Fruit fly (Drosophila melanogaster) whole organism, embryonic: ENCODE results near the gene bumpel.
A peak's percentile ranks its signal among the peaks of the same experiment; 100 is the strongest.

Experiments used
- CG11398 ChIP-seq: fragments of 200-800 bp; sonication (Bioruptor generic); optimal IDR thresholded peaks from 2 replicates; lab custom pipeline; 2016; ENCODE audit warnings: missing biosample characterization, missing genetic modification characterization
- CG11560 ChIP-seq: fragments of 200-800 bp; sonication (Bioruptor generic); IDR thresholded peaks from 3 replicates; pipeline ENCODE4 v1.3.6; 2022; ENCODE audit warnings: missing biosample characterization, missing genetic modification characterization
- CG12659 ChIP-seq: fragments of 200-800 bp; sonication (Bioruptor generic); optimal IDR thresholded peaks from 3 replicates; lab custom pipeline; 2017; ENCODE audit warnings: mild to moderate bottlenecking, missing biosample characterization, missing genetic modification reagents, missing genetic modification characterization
- CG13296 ChIP-seq: fragments of 200-800 bp; sonication (Bioruptor generic); optimal IDR thresholded peaks from 3 replicates; lab custom pipeline; 2018; ENCODE audit warnings: missing biosample characterization, mild to moderate bottlenecking, missing genetic modification characterization
- CG13894 ChIP-seq: fragments of 200-800 bp; sonication (Bioruptor generic); optimal IDR thresholded peaks from 3 replicates; lab custom pipeline; 2018; ENCODE audit warnings: missing biosample characterization, mild to moderate bottlenecking, missing genetic modification characterization, moderate library complexity
- CG14965 ChIP-seq: fragments of 200-800 bp; sonication (Bioruptor generic); optimal IDR thresholded peaks from 2 replicates; lab custom pipeline; 2016; ENCODE audit warnings: missing biosample characterization, missing genetic modification characterization, borderline replicate concordance
- CG17186 ChIP-seq: fragments of 200-800 bp; sonication (Bioruptor generic); optimal IDR thresholded peaks from 3 replicates; lab custom pipeline; 2017; ENCODE audit warnings: missing biosample characterization, missing genetic modification reagents, missing genetic modification characterization
- CG1832 ChIP-seq: fragments of 200-800 bp; sonication (Bioruptor generic); optimal IDR thresholded peaks from 2 replicates; lab custom pipeline; 2017; ENCODE audit warnings: missing biosample characterization, mild to moderate bottlenecking, missing genetic modification characterization, inconsistent platforms
- CG18476 ChIP-seq: fragments of 200-800 bp; sonication (Bioruptor generic); optimal IDR thresholded peaks from 2 replicates; lab custom pipeline; 2016; ENCODE audit warnings: missing biosample characterization, mild to moderate bottlenecking, missing genetic modification characterization
- CG2129 ChIP-seq: fragments of 200-800 bp; sonication (Bioruptor generic); IDR thresholded peaks from 2 replicates; pipeline ENCODE4 v1.3.6; 2022; ENCODE audit warnings: missing biosample characterization, missing genetic modification characterization; ENCODE audit not compliant: partially characterized antibody
- CG2202 ChIP-seq: fragments of 200-800 bp; sonication (Bioruptor generic); optimal IDR thresholded peaks from 2 replicates; lab custom pipeline; 2018; ENCODE audit warnings: missing biosample characterization, mild to moderate bottlenecking, missing genetic modification characterization
- CG30431 ChIP-seq: fragments of 200-800 bp; sonication (Bioruptor generic); optimal IDR thresholded peaks from 2 replicates; lab custom pipeline; 2017; ENCODE audit warnings: missing biosample characterization, missing genetic modification characterization
- CG3065 ChIP-seq: fragments of 200-800 bp; sonication (Bioruptor generic); optimal IDR thresholded peaks from 2 replicates; lab custom pipeline; 2016; ENCODE audit warnings: missing biosample characterization, missing genetic modification characterization
- CG32767 ChIP-seq: fragments of 200-800 bp; sonication (Bioruptor generic); IDR thresholded peaks from 2 replicates; pipeline ENCODE4 v1.3.6; 2022; ENCODE audit warnings: missing biosample characterization, missing genetic modification characterization
- CG3995 ChIP-seq: fragments of 200-800 bp; sonication (Bioruptor generic); optimal IDR thresholded peaks from 3 replicates; lab custom pipeline; 2016; ENCODE audit warnings: missing biosample characterization, missing genetic modification characterization
- CG4617 ChIP-seq: fragments of 200-800 bp; sonication (Bioruptor generic); optimal IDR thresholded peaks from 3 replicates; lab custom pipeline; 2016; ENCODE audit warnings: missing biosample characterization, missing genetic modification characterization, borderline replicate concordance
- CG4820 ChIP-seq: fragments of 200-800 bp; sonication (Bioruptor generic); optimal IDR thresholded peaks from 3 replicates; lab custom pipeline; 2016; ENCODE audit warnings: missing biosample characterization, missing genetic modification characterization
- CG6683 ChIP-seq: fragments of 200-800 bp; sonication (Bioruptor generic); optimal IDR thresholded peaks from 2 replicates; lab custom pipeline; 2017; ENCODE audit warnings: missing biosample characterization, mild to moderate bottlenecking, missing genetic modification characterization, missing genetic modification reagents
- CG7271 ChIP-seq: fragments of 200-800 bp; sonication (Bioruptor generic); optimal IDR thresholded peaks from 2 replicates; lab custom pipeline; 2018; ENCODE audit warnings: missing biosample characterization, mild to moderate bottlenecking, missing genetic modification characterization, moderate library complexity
- CG7556 ChIP-seq: fragments of 200-800 bp; sonication (Bioruptor generic); optimal IDR thresholded peaks from 2 replicates; lab custom pipeline; 2017; ENCODE audit warnings: missing biosample characterization, mild to moderate bottlenecking, missing genetic modification characterization
- CG8281 ChIP-seq: fragments of 200-800 bp; sonication (Bioruptor generic); optimal IDR thresholded peaks from 2 replicates; lab custom pipeline; 2018; ENCODE audit warnings: missing biosample characterization, mild to moderate bottlenecking, missing genetic modification characterization, moderate library complexity
- CG9609 ChIP-seq: fragments of 200-800 bp; sonication (Bioruptor generic); optimal IDR thresholded peaks from 3 replicates; lab custom pipeline; 2016; ENCODE audit warnings: missing biosample characterization, missing genetic modification characterization
- Camta ChIP-seq: fragments of 200-800 bp; sonication (Bioruptor generic); optimal IDR thresholded peaks from 2 replicates; lab custom pipeline; 2016; ENCODE audit warnings: missing biosample characterization, missing genetic modification characterization
- Dll ChIP-seq: fragments of 200-800 bp; sonication (Bioruptor generic); IDR thresholded peaks from 4 replicates; pipeline ENCODE4 v1.3.6; 2022; ENCODE audit warnings: missing biosample characterization, missing genetic modification characterization; ENCODE audit not compliant: partially characterized antibody
- Ets65A ChIP-seq: fragments of 200-800 bp; sonication (Bioruptor generic); peaks from one replicate; lab custom pipeline; 2016; ENCODE audit warnings: missing biosample characterization, missing genetic modification characterization
- Fer3 ChIP-seq: fragments of 200-800 bp; sonication (Bioruptor generic); optimal IDR thresholded peaks from 2 replicates; lab custom pipeline; 2018; ENCODE audit warnings: missing biosample characterization, mild to moderate bottlenecking, missing genetic modification characterization, moderate library complexity
- HLHmδ ChIP-seq: fragments of 200-800 bp; sonication (Bioruptor generic); optimal IDR thresholded peaks from 2 replicates; lab custom pipeline; 2018; ENCODE audit warnings: missing biosample characterization, mild to moderate bottlenecking, missing genetic modification characterization, moderate library complexity
- Hmx ChIP-seq: fragments of 200-800 bp; sonication (Bioruptor generic); optimal IDR thresholded peaks from 2 replicates; lab custom pipeline; 2016; ENCODE audit warnings: missing biosample characterization, missing genetic modification characterization
- MTF-1 ChIP-seq: fragments of 200-800 bp; sonication (Bioruptor generic); optimal IDR thresholded peaks from 2 replicates; lab custom pipeline; 2018; ENCODE audit warnings: missing biosample characterization, mild to moderate bottlenecking, missing genetic modification characterization, borderline replicate concordance
- Opbp ChIP-seq: fragments of 200-800 bp; sonication (Bioruptor generic); IDR thresholded peaks from 3 replicates; pipeline ENCODE4 v1.3.6; 2022; ENCODE audit warnings: missing biosample characterization, missing genetic modification characterization; ENCODE audit not compliant: partially characterized antibody
- Six4 ChIP-seq: fragments of 200-800 bp; sonication (Bioruptor generic); optimal IDR thresholded peaks from 2 replicates; lab custom pipeline; 2016; ENCODE audit warnings: missing biosample characterization, missing genetic modification characterization
- Stat92E ChIP-seq, 3 experiments: fragments of >200 bp in 2 of 3; fragments of 200-800 bp in 1 of 3; sonication (Bioruptor generic) in 1 of 3; optimal IDR thresholded peaks; 2 replicates each; lab custom pipeline; 2017 to 2019; ENCODE audit warnings: missing biosample characterization in 3 of 3, missing genetic modification characterization in 3 of 3, mild to moderate bottlenecking in 1 of 3, moderate library complexity in 1 of 3
- ac ChIP-seq: fragments of 200-800 bp; sonication (Bioruptor generic); optimal IDR thresholded peaks from 3 replicates; lab custom pipeline; 2017; ENCODE audit warnings: missing biosample characterization, mild to moderate bottlenecking, missing genetic modification characterization
- crc ChIP-seq: fragments of 200-800 bp; sonication (Bioruptor generic); optimal IDR thresholded peaks from 2 replicates; lab custom pipeline; 2016; ENCODE audit warnings: missing biosample characterization, missing genetic modification characterization
- en ChIP-seq: fragments of 200-800 bp; sonication (Bioruptor generic); optimal IDR thresholded peaks from 2 replicates; lab custom pipeline; 2016; ENCODE audit warnings: missing biosample characterization, missing genetic modification characterization
- ftz-f1 ChIP-seq: fragments of 200-800 bp; sonication (Bioruptor generic); optimal IDR thresholded peaks from 2 replicates; lab custom pipeline; 2016; ENCODE audit warnings: missing biosample characterization, missing genetic modification characterization
- fu2 ChIP-seq: fragments of 200-800 bp; sonication (Bioruptor generic); optimal IDR thresholded peaks from 2 replicates; lab custom pipeline; 2016; ENCODE audit warnings: missing biosample characterization, missing genetic modification characterization
- gem ChIP-seq: fragments of 200-800 bp; sonication (Bioruptor generic); optimal IDR thresholded peaks from 2 replicates; lab custom pipeline; 2019; ENCODE audit warnings: missing biosample characterization, mild to moderate bottlenecking, missing genetic modification characterization, moderate library complexity
- hb ChIP-seq: fragments of 200-800 bp; sonication (Bioruptor generic); IDR thresholded peaks from 3 replicates; pipeline ENCODE4 v1.3.6; 2022; ENCODE audit warnings: missing biosample characterization, missing genetic modification characterization; ENCODE audit not compliant: partially characterized antibody
- kay ChIP-seq: fragments of 200-800 bp; sonication (Bioruptor generic); optimal IDR thresholded peaks from 2 replicates; lab custom pipeline; 2016; ENCODE audit warnings: missing biosample characterization, missing genetic modification characterization
- lilli ChIP-seq: fragments of 200-800 bp; sonication (Bioruptor generic); optimal IDR thresholded peaks from 3 replicates; lab custom pipeline; 2016; ENCODE audit warnings: missing biosample characterization, missing genetic modification characterization
- nerfin-1 ChIP-seq: fragments of 200-800 bp; sonication (Bioruptor generic); optimal IDR thresholded peaks from 3 replicates; lab custom pipeline; 2019; ENCODE audit warnings: missing biosample characterization, mild to moderate bottlenecking, missing genetic modification characterization, moderate library complexity
- odd ChIP-seq: fragments of 200-800 bp; sonication (Bioruptor generic); optimal IDR thresholded peaks from 2 replicates; lab custom pipeline; 2017; ENCODE audit warnings: missing biosample characterization, mild to moderate bottlenecking, missing genetic modification characterization
- onecut ChIP-seq: fragments of 200-800 bp; sonication (Bioruptor generic); IDR thresholded peaks from 2 replicates; pipeline ENCODE4 v1.3.6; 2022; ENCODE audit warnings: missing biosample characterization, missing genetic modification characterization
- p53 ChIP-seq: fragments of 200-800 bp; sonication (Bioruptor generic); optimal IDR thresholded peaks from 2 replicates; lab custom pipeline; 2016; ENCODE audit warnings: missing biosample characterization, missing genetic modification characterization
- rib ChIP-seq: fragments of 200-800 bp; sonication (Bioruptor generic); IDR thresholded peaks from 2 replicates; pipeline ENCODE4 v1.3.6; 2022; ENCODE audit warnings: missing biosample characterization, missing genetic modification characterization
- ro ChIP-seq: fragments of 200-800 bp; sonication (Bioruptor generic); IDR thresholded peaks from 2 replicates; pipeline ENCODE4 v1.3.6; 2022; ENCODE audit warnings: missing biosample characterization, missing genetic modification characterization
- sob ChIP-seq: fragments of 200-800 bp; sonication (Bioruptor generic); IDR thresholded peaks from 2 replicates; pipeline ENCODE4 v1.3.6; 2022; ENCODE audit warnings: missing biosample characterization, missing genetic modification characterization
- zen2 ChIP-seq: fragments of 200-800 bp; sonication (Bioruptor generic); IDR thresholded peaks from 3 replicates; pipeline ENCODE4 v1.3.6; 2022; ENCODE audit warnings: missing biosample characterization, missing genetic modification characterization; ENCODE audit not compliant: partially characterized antibody

The bumpel gene

DNA sequence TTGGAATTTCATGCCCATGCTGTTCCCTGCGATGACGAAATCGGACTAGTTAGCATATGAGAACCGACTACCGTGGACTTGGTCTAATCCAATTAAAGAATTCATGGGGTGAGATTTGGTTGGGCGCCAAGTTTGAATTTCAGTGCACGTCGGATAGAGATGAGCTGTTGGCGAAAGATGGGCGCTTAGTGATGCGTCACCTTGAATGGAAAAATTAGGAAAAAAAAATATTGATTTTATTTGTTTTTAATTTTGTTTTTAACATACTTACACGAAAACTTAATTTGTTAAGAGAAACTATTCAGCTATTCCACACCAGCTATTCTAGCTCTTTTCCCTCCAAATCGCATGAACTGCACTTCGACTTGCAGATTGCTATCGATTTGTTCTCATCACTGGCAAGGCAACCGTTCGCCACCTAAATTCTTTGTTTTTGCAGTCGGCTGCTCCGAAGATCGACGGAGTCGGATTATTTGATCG, 3.2 kb upstream of the bumpel start, which contains the start of the genes ninaG and Sptz (continued):
- TF ChIP-seq CG3065 (GFP tag; lab: Kevin White, UChicago) (peak; percentile 91), Ets65A (GFP tag; lab: Kevin White, UChicago) (peak; percentile 100), Hmx (GFP tag; lab: Kevin White, UChicago) (peak; percentile 87), Stat92E (GFP tag; optimal IDR thresholded peaks at IDR 0.05; lab: Kevin White, UChicago) (no peak), hb (GFP tag; lab: Robert Waterston, UW) (no peak), MTF-1 (peak; percentile 72), CG2202 (tag; lab: Kevin White, UChicago) (peak; percentile 80), onecut (no peak; the same call in 1 of the 2 replicates), Dll (GFP tag; lab: Robert Waterston, UW) (peak; percentile 73), CG13296 (GFP tag; lab: Kevin White, UChicago) (peak; percentile 70), CG11560 (tag; lab: Robert Waterston, UW) (peak; percentile 87), HLHmδ (GFP tag; lab: Kevin White, UChicago) (no peak), fu2 (GFP tag; lab: Kevin White, UChicago) (peak; percentile 95), CG32767 (peak; percentile 94), Opbp (peak; percentile 38; the same call in 1 of the 3 replicates), CG13894 (tag; lab: Kevin White, UChicago) (no peak), odd (peak; percentile 81), CG9609 (GFP tag; lab: Kevin White, UChicago) (peak; percentile 95), Camta (peak; percentile 94), ro (peak; percentile 90), nerfin-1 (tag; lab: Kevin White, UChicago) (peak; percentile 84), CG4820 (GFP tag; lab: Kevin White, UChicago) (peak; percentile 95), sob (peak; percentile 97), CG1832 (GFP tag; lab: Kevin White, UChicago) (no peak), p53 (GFP tag; lab: Kevin White, UChicago) (peak; percentile 73), lilli (GFP tag; lab: Kevin White, UChicago) (peak; percentile 98), CG8281 (tag; lab: Kevin White, UChicago) (peak; percentile 63), CG18476 (GFP tag; lab: Kevin White, UChicago) (peak; percentile 93), CG3995 (GFP tag; lab: Kevin White, UChicago) (peak; percentile 56), kay (GFP tag; lab: Kevin White, UChicago) (peak; percentile 93), CG7556 (GFP tag; lab: Kevin White, UChicago) (peak; percentile 88), CG11398 (GFP tag; lab: Kevin White, UChicago) (peak; percentile 83), CG2129 (GFP tag; lab: Robert Waterston, UW) (no peak), CG7271 (peak; percentile 83), rib (GFP tag; lab: Robert Waterston, UW) (peak; percentile 83), CG14965 (peak; percentile 31), CG12659 (peak; percentile 92), CG17186 (GFP tag; lab: Kevin White, UChicago) (peak; percentile 91), Six4 (peak; percentile 91), ac (GFP tag; lab: Kevin White, UChicago) (peak; percentile 53), gem (tag; lab: Kevin White, UChicago) (peak; percentile 95), CG30431 (GFP tag; lab: Kevin White, UChicago) (peak; percentile 91), zen2 (GFP tag; lab: Robert Waterston, UW) (no peak; the same call in 2 of the 3 replicates), CG4617 (GFP tag; lab: Kevin White, UChicago) (peak; percentile 94), ftz-f1 (GFP tag; lab: Kevin White, UChicago) (peak; percentile 89), en (peak; percentile 80), Fer3 (tag; lab: Kevin White, UChicago) (peak; percentile 91), CG6683 (GFP tag; lab: Kevin White, UChicago) (no peak), crc (peak; percentile 82)
